Fruit fly (Drosophila melanogaster) whole organism, embryonic: Measurements from ENCODE around the gene Best3.

ENCODE experiments used
- Blimp-1 ChIP-seq: fragments of 200-800 bp; sonication (Bioruptor generic); optimal IDR thresholded peaks from 3 replicates; lab custom pipeline; 2018; ENCODE audit warnings: missing biosample characterization, missing genetic modification characterization, mild to moderate bottlenecking, moderate library complexity, missing genetic modification reagents
- CG10267 ChIP-seq: fragments of 200-800 bp; sonication (Bioruptor generic); optimal IDR thresholded peaks from 2 replicates; lab custom pipeline; 2018; ENCODE audit warnings: missing biosample characterization, mild to moderate bottlenecking, missing genetic modification characterization, moderate library complexity
- CG10979 ChIP-seq: fragments of 200-800 bp; sonication (Bioruptor generic); optimal IDR thresholded peaks from 2 replicates; lab custom pipeline; 2018; ENCODE audit warnings: missing biosample characterization, mild to moderate bottlenecking, missing genetic modification characterization, moderate library complexity
- CG11504 ChIP-seq: fragments of 200-800 bp; sonication (Bioruptor generic); optimal IDR thresholded peaks from 3 replicates; lab custom pipeline; 2019; ENCODE audit warnings: missing biosample characterization, mild to moderate bottlenecking, missing genetic modification characterization, moderate library complexity
- CG15514 ChIP-seq: fragments of 200-800 bp; sonication (Bioruptor generic); optimal IDR thresholded peaks from 3 replicates; lab custom pipeline; 2017; ENCODE audit warnings: missing biosample characterization, missing genetic modification characterization, mild to moderate bottlenecking, moderate library complexity, missing genetic modification reagents
- CG15696 ChIP-seq: fragments of 200-800 bp; sonication (Bioruptor generic); optimal IDR thresholded peaks from 2 replicates; lab custom pipeline; 2019; ENCODE audit warnings: missing biosample characterization, mild to moderate bottlenecking, missing genetic modification characterization, moderate library complexity
- CG16815 ChIP-seq: fragments of 200-800 bp; sonication (Bioruptor generic); optimal IDR thresholded peaks from 3 replicates; lab custom pipeline; 2017; ENCODE audit warnings: missing biosample characterization, mild to moderate bottlenecking, missing genetic modification characterization
- CG17361 ChIP-seq: fragments of 200-800 bp; sonication (Bioruptor generic); IDR thresholded peaks from 3 replicates; pipeline ENCODE4 v1.3.6; 2022; ENCODE audit warnings: missing biosample characterization, missing genetic modification characterization
- CG18262 ChIP-seq: fragments of 200-800 bp; optimal IDR thresholded peaks from 3 replicates; lab custom pipeline; 2019; ENCODE audit warnings: missing biosample characterization, mild to moderate bottlenecking, missing genetic modification characterization, moderate library complexity
- CG31388 ChIP-seq: fragments of 200-800 bp; sonication (Bioruptor generic); optimal IDR thresholded peaks from 2 replicates; lab custom pipeline; 2016; ENCODE audit warnings: missing biosample characterization, missing genetic modification characterization
- CG4360 ChIP-seq: fragments of 200-800 bp; sonication (Bioruptor generic); IDR thresholded peaks from 2 replicates; pipeline ENCODE4 v1.3.6; 2022; ENCODE audit warnings: missing biosample characterization, missing genetic modification characterization
- CG5245 ChIP-seq: fragments of 200-800 bp; sonication (Bioruptor generic); optimal IDR thresholded peaks from 3 replicates; lab custom pipeline; 2016; ENCODE audit warnings: missing biosample characterization, missing genetic modification characterization
- CG5953 ChIP-seq: fragments of 200-800 bp; sonication (Bioruptor generic); IDR thresholded peaks from 2 replicates; pipeline ENCODE4 v1.3.6; 2022; ENCODE audit warnings: missing biosample characterization, missing genetic modification characterization
- CG7357 ChIP-seq: fragments of 200-800 bp; sonication (Bioruptor generic); IDR thresholded peaks from 3 replicates; pipeline ENCODE4 v1.3.6; 2022; ENCODE audit warnings: missing biosample characterization, missing genetic modification characterization
- CG8290 ChIP-seq, 3 experiments: fragments of 200-800 bp; sonication (Bioruptor generic); optimal IDR thresholded peaks; 2 replicates each; lab custom pipeline; 2016 to 2019; ENCODE audit warnings: missing biosample characterization in 3 of 3, missing genetic modification characterization in 3 of 3, mild to moderate bottlenecking in 2 of 3, moderate library complexity in 1 of 3
- CG8359 ChIP-seq: fragments of 200-800 bp; sonication (Bioruptor generic); optimal IDR thresholded peaks from 2 replicates; lab custom pipeline; 2017; ENCODE audit warnings: missing biosample characterization, mild to moderate bottlenecking, missing genetic modification characterization, borderline replicate concordance
- Dp ChIP-seq: fragments of 200-800 bp; sonication (Bioruptor generic); optimal IDR thresholded peaks from 2 replicates; lab custom pipeline; 2018; ENCODE audit warnings: missing biosample characterization, mild to moderate bottlenecking, missing genetic modification characterization, moderate library complexity
- Drgx ChIP-seq: fragments of 200-800 bp; sonication (Bioruptor generic); IDR thresholded peaks from 2 replicates; pipeline ENCODE4 v1.3.6; 2022; ENCODE audit warnings: missing biosample characterization, missing genetic modification characterization
- E2f1 ChIP-seq: fragments of 200-800 bp; sonication (Bioruptor generic); IDR thresholded peaks from 2 replicates; pipeline ENCODE4 v1.3.6; 2022; ENCODE audit warnings: missing biosample characterization, missing genetic modification characterization
- HLHmδ ChIP-seq: fragments of 200-800 bp; sonication (Bioruptor generic); optimal IDR thresholded peaks from 2 replicates; lab custom pipeline; 2018; ENCODE audit warnings: missing biosample characterization, mild to moderate bottlenecking, missing genetic modification characterization, moderate library complexity
- HmgZ ChIP-seq: fragments of 200-800 bp; sonication (Bioruptor generic); optimal IDR thresholded peaks from 2 replicates; lab custom pipeline; 2018; ENCODE audit warnings: missing biosample characterization, mild to moderate bottlenecking, missing genetic modification characterization
- Hr51 ChIP-seq, 2 experiments: fragments of 200-800 bp; sonication (Bioruptor generic); optimal IDR thresholded peaks; 2 replicates in 1 of 2; 3 replicates in 1 of 2; lab custom pipeline; 2016 to 2018; ENCODE audit warnings: missing biosample characterization in 2 of 2, missing genetic modification characterization in 2 of 2, mild to moderate bottlenecking in 1 of 2, moderate library complexity in 1 of 2
- NC2α ChIP-seq: fragments of 200-800 bp; sonication (Bioruptor generic); optimal IDR thresholded peaks from 2 replicates; lab custom pipeline; 2016; ENCODE audit warnings: missing biosample characterization, missing genetic modification characterization
- Opbp ChIP-seq: fragments of 200-800 bp; sonication (Bioruptor generic); IDR thresholded peaks from 3 replicates; pipeline ENCODE4 v1.3.6; 2022; ENCODE audit warnings: missing biosample characterization, missing genetic modification characterization; ENCODE audit not compliant: partially characterized antibody
- Pdp1 ChIP-seq, 2 experiments: fragments of 200-800 bp; sonication (Bioruptor generic); optimal IDR thresholded peaks; 3 replicates each; lab custom pipeline; 2016; ENCODE audit warnings: missing biosample characterization in 2 of 2, missing genetic modification characterization in 2 of 2, mild to moderate bottlenecking in 1 of 2, moderate library complexity in 1 of 2
- Sox102F ChIP-seq: fragments of 200-800 bp; sonication (Bioruptor generic); optimal IDR thresholded peaks from 2 replicates; lab custom pipeline; 2018; ENCODE audit warnings: missing biosample characterization, mild to moderate bottlenecking, missing genetic modification characterization, moderate library complexity
- Ssrp ChIP-seq: fragments of 200-800 bp; sonication (Bioruptor generic); optimal IDR thresholded peaks from 2 replicates; lab custom pipeline; 2018; ENCODE audit warnings: missing biosample characterization, mild to moderate bottlenecking, missing genetic modification characterization, moderate library complexity
- aop ChIP-seq: fragments of 200-800 bp; sonication (Bioruptor generic); IDR thresholded peaks from 2 replicates; pipeline ENCODE4 v1.3.6; 2022; ENCODE audit warnings: missing biosample characterization, missing genetic modification characterization
- az2 ChIP-seq: fragments of 200-800 bp; sonication (Bioruptor generic); optimal IDR thresholded peaks from 3 replicates; lab custom pipeline; 2016; ENCODE audit warnings: missing biosample characterization, missing genetic modification characterization
- bsh ChIP-seq, 2 experiments: fragments of 200-800 bp; sonication (Bioruptor generic); optimal IDR thresholded peaks; 2 replicates each; lab custom pipeline; 2017 to 2018; ENCODE audit warnings: mild to moderate bottlenecking in 2 of 2, missing biosample characterization in 2 of 2, missing genetic modification characterization in 2 of 2, moderate library complexity in 1 of 2
- crol ChIP-seq: fragments of 200-800 bp; sonication (Bioruptor generic); IDR thresholded peaks from 2 replicates; pipeline ENCODE4 v1.3.6; 2022; ENCODE audit warnings: missing biosample characterization, missing genetic modification characterization
- dmrt11E ChIP-seq: fragments of 200-800 bp; sonication (Bioruptor generic); optimal IDR thresholded peaks from 3 replicates; lab custom pipeline; 2018; ENCODE audit warnings: missing biosample characterization, mild to moderate bottlenecking, missing genetic modification characterization, moderate library complexity
- gem ChIP-seq: fragments of 200-800 bp; sonication (Bioruptor generic); optimal IDR thresholded peaks from 2 replicates; lab custom pipeline; 2019; ENCODE audit warnings: missing biosample characterization, mild to moderate bottlenecking, missing genetic modification characterization, moderate library complexity
- gfzf ChIP-seq: fragments of 200-800 bp; sonication (Bioruptor generic); optimal IDR thresholded peaks from 2 replicates; lab custom pipeline; 2016; ENCODE audit warnings: missing biosample characterization, mild to moderate bottlenecking, missing genetic modification characterization, moderate library complexity
- grn ChIP-seq: fragments of 200-800 bp; sonication (Bioruptor generic); optimal IDR thresholded peaks from 3 replicates; lab custom pipeline; 2017; ENCODE audit warnings: missing biosample characterization, missing genetic modification characterization
- ham ChIP-seq: fragments of 200-800 bp; sonication (Bioruptor generic); IDR thresholded peaks from 2 replicates; pipeline ENCODE4 v1.3.6; 2022; ENCODE audit warnings: missing biosample characterization, missing genetic modification characterization
- ken ChIP-seq: fragments of 200-800 bp; sonication (Bioruptor generic); IDR thresholded peaks from 3 replicates; pipeline ENCODE4 v1.3.6; 2022; ENCODE audit warnings: missing biosample characterization, missing genetic modification characterization
- lola ChIP-seq, 3 experiments: fragments of >200 bp in 2 of 3; fragments of 200-800 bp in 1 of 3; sonication (Bioruptor generic) in 1 of 3; optimal IDR thresholded peaks; 2 replicates each; lab custom pipeline; 2017 to 2019; ENCODE audit warnings: missing biosample characterization in 3 of 3, missing genetic modification characterization in 3 of 3, mild to moderate bottlenecking in 1 of 3, moderate library complexity in 1 of 3
- mirr ChIP-seq: fragments of 200-800 bp; sonication (Bioruptor generic); optimal IDR thresholded peaks from 3 replicates; lab custom pipeline; 2018; ENCODE audit warnings: missing biosample characterization, mild to moderate bottlenecking, missing genetic modification characterization
- nmo ChIP-seq: fragments of 200-800 bp; sonication (Bioruptor generic); optimal IDR thresholded peaks from 2 replicates; lab custom pipeline; 2018; ENCODE audit warnings: missing biosample characterization, mild to moderate bottlenecking, missing genetic modification characterization, moderate library complexity
- nom ChIP-seq: fragments of 200-800 bp; sonication (Bioruptor generic); optimal IDR thresholded peaks from 2 replicates; lab custom pipeline; 2017; ENCODE audit warnings: missing biosample characterization, missing genetic modification characterization, mild to moderate bottlenecking, moderate library complexity, missing genetic modification reagents
- pb ChIP-seq: fragments of 200-800 bp; sonication (Bioruptor generic); optimal IDR thresholded peaks from 3 replicates; lab custom pipeline; 2016; ENCODE audit warnings: missing biosample characterization, missing genetic modification characterization
- pfk ChIP-seq: fragments of 200-800 bp; sonication (Bioruptor generic); optimal IDR thresholded peaks from 2 replicates; lab custom pipeline; 2018; ENCODE audit warnings: missing biosample characterization, mild to moderate bottlenecking, missing genetic modification characterization, moderate library complexity
- pita ChIP-seq: fragments of 200-800 bp; sonication (Bioruptor generic); optimal IDR thresholded peaks from 2 replicates; lab custom pipeline; 2017; ENCODE audit warnings: missing biosample characterization, mild to moderate bottlenecking, missing genetic modification characterization
- stwl ChIP-seq: fragments of 200-800 bp; sonication (Bioruptor generic); optimal IDR thresholded peaks from 3 replicates; lab custom pipeline; 2018; ENCODE audit warnings: missing biosample characterization, mild to moderate bottlenecking, missing genetic modification characterization, moderate library complexity
- wor ChIP-seq: fragments of 200-800 bp; sonication (Bioruptor generic); IDR thresholded peaks from 2 replicates; pipeline ENCODE4 v1.3.6; 2022; ENCODE audit warnings: missing biosample characterization, missing genetic modification characterization
- zf30C ChIP-seq: fragments of 200-800 bp; sonication (Bioruptor generic); optimal IDR thresholded peaks from 3 replicates; lab custom pipeline; 2018; ENCODE audit warnings: missing biosample characterization, mild to moderate bottlenecking, missing genetic modification characterization

The Best3 gene

dm6 chr3L:15264247-15265028 lies 38.1 kb downstream of the Best3 start:
- TF ChIP-seq grn: no peak
- peak in 1 of 2 experiments; percentile 7 for TF ChIP-seq Hr51 (GFP tag; optimal IDR thresholded peaks at IDR 0.05; lab: Kevin White, UChicago)
- peak; percentile 11 to 66 for TF ChIP-seq bsh (GFP tag; optimal IDR thresholded peaks at IDR 0.05; lab: Kevin White, UChicago)
- no peak for TF ChIP-seq wor (GFP tag; lab: Robert Waterston, UW)
- TF ChIP-seq pb (GFP tag; lab: Kevin White, UChicago): no peak
- TF ChIP-seq CG5245 (GFP tag; lab: Kevin White, UChicago): no peak
- no peak for TF ChIP-seq CG7357
- TF ChIP-seq Drgx: peak; percentile 41; the same call in 1 of the 2 replicates
- TF ChIP-seq NC2α (GFP tag; lab: Kevin White, UChicago): no peak
- TF ChIP-seq Ssrp (tag; lab: Kevin White, UChicago): peak; percentile 28
- no peak for TF ChIP-seq gfzf (GFP tag; lab: Kevin White, UChicago)
- TF ChIP-seq Pdp1 (GFP tag; optimal IDR thresholded peaks at IDR 0.05; lab: Kevin White, UChicago): no peak
- TF ChIP-seq lola (GFP tag; optimal IDR thresholded peaks at IDR 0.05; lab: Kevin White, UChicago): peak in 1 of 3 experiments; percentile 45
- TF ChIP-seq CG10979: peak; percentile 58
- TF ChIP-seq aop: no peak
- no peak for TF ChIP-seq HmgZ
- TF ChIP-seq mirr (GFP tag; lab: Kevin White, UChicago): no peak
- no peak for TF ChIP-seq Opbp (GFP tag; lab: Robert Waterston, UW)
- TF ChIP-seq CG31388 (GFP tag; lab: Kevin White, UChicago): no peak
- TF ChIP-seq CG8359: no peak
- no peak for TF ChIP-seq CG15514 (GFP tag; lab: Kevin White, UChicago)
- peak; percentile 2 for TF ChIP-seq Blimp-1 (GFP tag; lab: Kevin White, UChicago)
- no peak for TF ChIP-seq CG5953 (GFP tag; lab: Robert Waterston, UW)
- no peak for TF ChIP-seq CG16815 (GFP tag; lab: Kevin White, UChicago)
- TF ChIP-seq ken (GFP tag; lab: Robert Waterston, UW): no peak
- TF ChIP-seq nom (GFP tag; lab: Kevin White, UChicago): peak; percentile 29
- TF ChIP-seq Dp (GFP tag; lab: Kevin White, UChicago): no peak
- TF ChIP-seq E2f1 (GFP tag; lab: Robert Waterston, UW): no peak
- TF ChIP-seq ham: no peak
- TF ChIP-seq dmrt11E (tag; lab: Kevin White, UChicago): peak; percentile 59
- peak; percentile 0 for TF ChIP-seq Sox102F (GFP tag; lab: Kevin White, UChicago)
- TF ChIP-seq CG17361 (GFP tag; lab: Robert Waterston, UW): 0 out of 3 replicates have a peak, but pooled peaks have one; percentile 28
- TF ChIP-seq pfk: no peak
- no peak for TF ChIP-seq CG10267
- TF ChIP-seq az2: peak; percentile 6
- peak; percentile 23 for TF ChIP-seq pita
- peak; percentile 10 for TF ChIP-seq stwl
- TF ChIP-seq HLHmδ (GFP tag; lab: Kevin White, UChicago): no peak
- TF ChIP-seq gem (tag; lab: Kevin White, UChicago): peak; percentile 51
- peak; percentile 50 for TF ChIP-seq CG18262 (tag; lab: Kevin White, UChicago)
- no peak for TF ChIP-seq CG4360
- TF ChIP-seq nmo (GFP tag; lab: Kevin White, UChicago): peak; percentile 27
- TF ChIP-seq crol (GFP tag; lab: Robert Waterston, UW): peak; percentile 73
- TF ChIP-seq CG8290 (GFP tag; optimal IDR thresholded peaks at IDR 0.05; lab: Kevin White, UChicago): no peak
- no peak for TF ChIP-seq CG8290 (tag; optimal IDR thresholded peaks at IDR 0.05; lab: Kevin White, UChicago)
- TF ChIP-seq zf30C (GFP tag; lab: Kevin White, UChicago): peak; percentile 48
- peak; percentile 46 for TF ChIP-seq CG15696 (tag; lab: Kevin White, UChicago)
- TF ChIP-seq CG11504 (tag; lab: Kevin White, UChicago): peak; percentile 15
